Worm (Caenorhabditis elegans): ENCODE measurements around the gene W08E12.5.

W08E12.5 gene

DNA sequence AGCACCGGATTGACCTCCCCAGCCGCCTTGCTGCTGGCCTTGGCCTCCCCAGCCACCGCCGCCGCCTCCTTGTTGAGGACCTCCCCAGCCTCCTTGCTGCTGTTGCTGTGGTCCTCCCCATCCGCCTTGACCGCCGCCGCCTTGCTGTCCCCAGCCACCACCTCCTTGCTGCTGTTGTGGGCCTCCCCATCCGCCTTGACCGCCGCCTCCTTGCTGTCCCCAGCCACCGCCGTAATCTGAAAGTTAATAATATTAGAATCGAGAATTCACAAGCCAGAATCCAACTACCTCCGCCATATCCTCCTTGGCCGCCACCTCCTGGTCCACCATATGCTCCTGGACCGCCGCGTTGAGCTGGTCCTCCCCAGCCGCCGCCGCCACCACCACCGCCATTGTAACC is 36.7 kb downstream of the W08E12.5 start:
- TF ChIP-seq sptf-1 (tag; optimal IDR thresholded peaks at IDR 0.05) (peak; percentile 65), lin-13 (tag; optimal IDR thresholded peaks at IDR 0.05) (no peak), ceh-39 (tag; optimal IDR thresholded peaks at IDR 0.05) (no peak), nhr-237 (tag; optimal IDR thresholded peaks at IDR 0.05) (no peak), cnd-1 (tag; optimal IDR thresholded peaks at IDR 0.05) (peak; percentile 46), bed-3 (GFP tag; optimal IDR thresholded peaks at IDR 0.05) (no peak), ceh-83 (GFP tag; optimal IDR thresholded peaks at IDR 0.05) (peak; percentile 66), sem-2 (GFP tag; optimal IDR thresholded peaks at IDR 0.05) (peak; percentile 22), ztf-11 (tag; optimal IDR thresholded peaks at IDR 0.05) (no peak), mls-2 (tag; optimal IDR thresholded peaks at IDR 0.05) (peak; percentile 51), nhr-28 (tag; optimal IDR thresholded peaks at IDR 0.05) (no peak), drap-1 (GFP tag; optimal IDR thresholded peaks at IDR 0.05) (peak; percentile 36), lsy-2 (tag; optimal IDR thresholded peaks at IDR 0.05) (no peak), blmp-1 (tag; optimal IDR thresholded peaks at IDR 0.05) (no peak), ceh-43 (GFP tag; optimal IDR thresholded peaks at IDR 0.05) (peak; percentile 10), tbx-8 (GFP tag; optimal IDR thresholded peaks at IDR 0.05) (no peak)

ce11 chrIV:3338176-3338575 is 37.6 kb downstream of the W08E12.5 start:
- TF ChIP-seq flh-1 (GFP tag; optimal IDR thresholded peaks at IDR 0.05) (no peak), tbx-8 (GFP tag; optimal IDR thresholded peaks at IDR 0.05) (no peak), unc-62 (GFP tag; optimal IDR thresholded peaks at IDR 0.05) (no peak), ztf-11 (tag; optimal IDR thresholded peaks at IDR 0.05) (no peak), unc-120 (tag; optimal IDR thresholded peaks at IDR 0.05; ENCODE audit: poor library complexity, severe bottlenecking) (no peak), snpc-4 (tag; optimal IDR thresholded peaks at IDR 0.05) (no peak), elt-1 (tag; optimal IDR thresholded peaks at IDR 0.05; ENCODE audit: borderline replicate concordance, insufficient read depth) (no peak), M03D4.4 (tag; optimal IDR thresholded peaks at IDR 0.05) (no peak), nhr-237 (tag; optimal IDR thresholded peaks at IDR 0.05) (no peak), ceh-43 (GFP tag; optimal IDR thresholded peaks at IDR 0.05) (no peak), mab-5 (tag; optimal IDR thresholded peaks at IDR 0.05) (no peak)

- peak; percentile 27 for TF ChIP-seq elt-3 (tag; optimal IDR thresholded peaks at IDR 0.05)
- no peak for TF ChIP-seq nhr-12 (tag; optimal IDR thresholded peaks at IDR 0.05)
- TF ChIP-seq bed-3 (GFP tag; optimal IDR thresholded peaks at IDR 0.05) = no peak
- TF ChIP-seq unc-39 (tag; optimal IDR thresholded peaks at IDR 0.05) = no peak
- TF ChIP-seq nhr-237 (tag; optimal IDR thresholded peaks at IDR 0.05) = peak; percentile 83
- TF ChIP-seq sptf-1 (tag; optimal IDR thresholded peaks at IDR 0.05) = peak; percentile 50
- peak; percentile 97 for TF ChIP-seq mep-1 (tag; optimal IDR thresholded peaks at IDR 0.05)
- TF ChIP-seq cnd-1 (tag; optimal IDR thresholded peaks at IDR 0.05) = no peak
- peak; percentile 89 for TF ChIP-seq ceh-39 (tag; optimal IDR thresholded peaks at IDR 0.05)
- TF ChIP-seq ztf-11 (tag; optimal IDR thresholded peaks at IDR 0.05) = peak; percentile 5
- no peak for TF ChIP-seq unc-120 (tag; optimal IDR thresholded peaks at IDR 0.05; ENCODE audit: poor library complexity, severe bottlenecking)
- no peak for TF ChIP-seq snpc-4 (tag; optimal IDR thresholded peaks at IDR 0.05)
- peak; percentile 88 for TF ChIP-seq lsy-2 (tag; optimal IDR thresholded peaks at IDR 0.05)
- no peak for TF ChIP-seq mls-2 (tag; optimal IDR thresholded peaks at IDR 0.05)
- TF ChIP-seq hlh-1 (tag; optimal IDR thresholded peaks at IDR 0.05) = peak; percentile 63
- TF ChIP-seq unc-62 (GFP tag; optimal IDR thresholded peaks at IDR 0.05) = no peak
- TF ChIP-seq mab-5 (tag; optimal IDR thresholded peaks at IDR 0.05) = peak; percentile 4
- TF ChIP-seq ceh-83 (GFP tag; optimal IDR thresholded peaks at IDR 0.05) = no peak
- TF ChIP-seq nhr-2 (tag; optimal IDR thresholded peaks at IDR 0.05) = no peak
- TF ChIP-seq ceh-43 (GFP tag; optimal IDR thresholded peaks at IDR 0.05) = no peak
- no peak for TF ChIP-seq ham-2 (GFP tag; optimal IDR thresholded peaks at IDR 0.05)
- TF ChIP-seq nhr-76 (tag; optimal IDR thresholded peaks at IDR 0.05) = no peak
- TF ChIP-seq nhr-28 (tag; optimal IDR thresholded peaks at IDR 0.05) = no peak
- peak; percentile 86 for TF ChIP-seq ces-1 (GFP tag; optimal IDR thresholded peaks at IDR 0.05)
- TF ChIP-seq sem-2 (GFP tag; optimal IDR thresholded peaks at IDR 0.05) = no peak
- peak; percentile 70 for TF ChIP-seq pha-4 (tag; optimal IDR thresholded peaks at IDR 0.05)
- no peak for TF ChIP-seq drap-1 (GFP tag; optimal IDR thresholded peaks at IDR 0.05)
- TF ChIP-seq flh-1 (GFP tag; optimal IDR thresholded peaks at IDR 0.05) = no peak
- peak; percentile 86 for TF ChIP-seq lin-13 (tag; optimal IDR thresholded peaks at IDR 0.05)
- no peak for TF ChIP-seq zip-8 (tag; optimal IDR thresholded peaks at IDR 0.05)
- TF ChIP-seq tbx-8 (GFP tag; optimal IDR thresholded peaks at IDR 0.05) = no peak
Measured at ce11 chrIV:3338676-3339075, 38.1 kb downstream of the W08E12.5 start, which contains the start of gene hrpa-1. TSS of gene hrpa-1 (minus strand) at chrIV:3338867.

- TF ChIP-seq ceh-83 (GFP tag; optimal IDR thresholded peaks at IDR 0.05) (no peak), bed-3 (GFP tag; optimal IDR thresholded peaks at IDR 0.05) (no peak), unc-62 (GFP tag; optimal IDR thresholded peaks at IDR 0.05) (no peak), pha-4 (tag; optimal IDR thresholded peaks at IDR 0.05) (no peak), lsy-2 (tag; optimal IDR thresholded peaks at IDR 0.05) (no peak), ham-2 (GFP tag; optimal IDR thresholded peaks at IDR 0.05) (no peak), tbx-8 (GFP tag; optimal IDR thresholded peaks at IDR 0.05) (no peak), unc-120 (tag; optimal IDR thresholded peaks at IDR 0.05; ENCODE audit: poor library complexity, severe bottlenecking) (no peak), mep-1 (tag; optimal IDR thresholded peaks at IDR 0.05) (no peak), ztf-11 (tag; optimal IDR thresholded peaks at IDR 0.05) (no peak), nhr-76 (tag; optimal IDR thresholded peaks at IDR 0.05) (no peak), ceh-39 (tag; optimal IDR thresholded peaks at IDR 0.05) (no peak)
Measured at ce11 chrIV:3341170-3341569, 40.6 kb downstream of the W08E12.5 start, which contains the start of gene F42A6.2. TSS of gene F42A6.2 (plus strand) at chrIV:3341470.
